Fruit fly (Drosophila melanogaster) whole organism, adult: Measurements from ENCODE around the gene sog.

Source experiments
- CG7045 ChIP-seq: fragments of 200-800 bp; sonication (Bioruptor generic); optimal IDR thresholded peaks from 2 replicates; lab custom pipeline; 2017; ENCODE audit warnings: missing biosample characterization, mild to moderate bottlenecking, missing genetic modification characterization
- Hr96 ChIP-seq: fragments of 200-800 bp; sonication (Bioruptor generic); optimal IDR thresholded peaks from 2 replicates; lab custom pipeline; 2016; ENCODE audit warnings: missing biosample characterization, missing genetic modification characterization
- kay ChIP-seq: fragments of 200-800 bp; sonication (Bioruptor generic); peaks from one replicate; lab custom pipeline; 2016; ENCODE audit warnings: missing biosample characterization, missing genetic modification characterization, borderline replicate concordance
- tj ChIP-seq: fragments of 200-800 bp; sonication (Bioruptor generic); optimal IDR thresholded peaks from 3 replicates; lab custom pipeline; 2017; ENCODE audit warnings: missing biosample characterization, mild to moderate bottlenecking, missing genetic modification characterization, moderate library complexity
- toe ChIP-seq: fragments of 200-800 bp; sonication (Bioruptor generic); optimal IDR thresholded peaks from 2 replicates; lab custom pipeline; 2016; ENCODE audit warnings: missing biosample characterization, missing genetic modification characterization

dm6 chrX:15631465-15631864 lies 1.8 kb downstream of the sog start:
- TF ChIP-seq Hr96 (GFP tag; lab: Kevin White, UChicago), result no peak
- no peak for TF ChIP-seq tj (GFP tag; lab: Kevin White, UChicago)
- no peak for TF ChIP-seq CG7045 (GFP tag; lab: Kevin White, UChicago)
- TF ChIP-seq kay (GFP tag; lab: Kevin White, UChicago), result no peak
- TF ChIP-seq toe (GFP tag; lab: Kevin White, UChicago), result no peak
